Worm (Caenorhabditis elegans) whole organism, L4 larva: ENCODE data around the gene cpt-2.
A peak's percentile ranks its signal among the peaks of the same experiment; 100 is the strongest.

Source experiments
- ama-1 ChIP-seq: fragments of 150-350 bp; optimal IDR thresholded peaks from 2 replicates; lab custom pipeline; 2014; ENCODE audit warnings: inconsistent platforms, mixed read lengths
- daf-8 ChIP-seq: fragments of 200-800 bp; sonication (Bioruptor generic); IDR thresholded peaks from 2 replicates; pipeline ENCODE4 v1.3.6; 2022; ENCODE audit warnings: missing genetic modification characterization, missing compliant biosample characterization
- nhr-42 ChIP-seq: fragments of 200-800 bp; sonication (Bioruptor generic); IDR thresholded peaks from 2 replicates; pipeline ENCODE4 v1.3.6; 2022; ENCODE audit warnings: missing genetic modification characterization, missing compliant biosample characterization
- unc-62 ChIP-seq, 3 experiments: fragments of 150-350 bp in 1 of 3; sonication (generic microtip); optimal IDR thresholded peaks in 2 of 3; peaks in 1 of 3; 1 replicate in 1 of 3; 2 replicates in 2 of 3; lab custom pipeline; 2014 to 2017; ENCODE audit warnings: missing biosample characterization in 3 of 3, missing genetic modification characterization in 3 of 3, missing genetic modification reagents in 3 of 3, missing genotype in 1 of 3

- TF ChIP-seq nhr-42 (GFP tag; lab: Robert Waterston, UW) = no peak
- TF ChIP-seq unc-62 (GFP tag; optimal IDR thresholded peaks at IDR 0.05 in 1 of 2; lab: Kevin White, UChicago) = peak in 1 of 2 experiments; percentile 67
- no peak for TF ChIP-seq unc-62 (tag; optimal IDR thresholded peaks at IDR 0.05; lab: Kevin White, UChicago)
- TF ChIP-seq ama-1 (lab: Kevin White, UChicago) = no peak
- TF ChIP-seq daf-8 = no peak
Measured at ce11 chrIV:11180077-11180476, 632 bp downstream of the cpt-2 start.
